Fruit fly (Drosophila melanogaster) whole organism, embryonic: Measurements from ENCODE around the gene P58IPK.

ENCODE experiments used
- Asciz ChIP-seq: fragments of 200-800 bp; sonication (Bioruptor generic); optimal IDR thresholded peaks from 2 replicates; lab custom pipeline; 2017; ENCODE audit warnings: missing biosample characterization, mild to moderate bottlenecking, missing genetic modification characterization, missing genetic modification reagents
- Awh ChIP-seq: fragments of 200-800 bp; sonication (Bioruptor generic); IDR thresholded peaks from 2 replicates; pipeline ENCODE4, ENCODE4 v1.3.6; 2022; ENCODE audit warnings: missing biosample characterization, missing genetic modification characterization
- CG10209 ChIP-seq: fragments of 200-800 bp; sonication (Bioruptor generic); optimal IDR thresholded peaks from 3 replicates; lab custom pipeline; 2017; ENCODE audit warnings: missing biosample characterization, mild to moderate bottlenecking, missing genetic modification characterization, missing genetic modification reagents
- CG10462 ChIP-seq: fragments of 200-800 bp; sonication (Bioruptor generic); optimal IDR thresholded peaks from 2 replicates; lab custom pipeline; 2016; ENCODE audit warnings: missing biosample characterization, missing genetic modification characterization
- CG10565 ChIP-seq: fragments of 200-800 bp; sonication (Bioruptor generic); optimal IDR thresholded peaks from 3 replicates; lab custom pipeline; 2016; ENCODE audit warnings: missing biosample characterization, mild to moderate bottlenecking, missing genetic modification characterization
- CG13296 ChIP-seq: fragments of 200-800 bp; sonication (Bioruptor generic); optimal IDR thresholded peaks from 3 replicates; lab custom pipeline; 2018; ENCODE audit warnings: missing biosample characterization, mild to moderate bottlenecking, missing genetic modification characterization
- CG13424 ChIP-seq: fragments of 200-800 bp; sonication (Bioruptor generic); optimal IDR thresholded peaks from 2 replicates; lab custom pipeline; 2019; ENCODE audit warnings: missing biosample characterization, mild to moderate bottlenecking, missing genetic modification characterization, moderate library complexity
- CG13894 ChIP-seq: fragments of 200-800 bp; sonication (Bioruptor generic); optimal IDR thresholded peaks from 3 replicates; lab custom pipeline; 2018; ENCODE audit warnings: missing biosample characterization, mild to moderate bottlenecking, missing genetic modification characterization, moderate library complexity
- CG14014 ChIP-seq: fragments of 200-800 bp; sonication (Bioruptor generic); IDR thresholded peaks from 2 replicates; pipeline ENCODE4 v1.3.6; 2022; ENCODE audit warnings: missing biosample characterization, missing genetic modification characterization
- CG15073 ChIP-seq: fragments of 200-800 bp; sonication (Bioruptor generic); optimal IDR thresholded peaks from 2 replicates; lab custom pipeline; 2016; ENCODE audit warnings: missing biosample characterization, missing genetic modification characterization
- CG15514 ChIP-seq: fragments of 200-800 bp; sonication (Bioruptor generic); optimal IDR thresholded peaks from 3 replicates; lab custom pipeline; 2017; ENCODE audit warnings: missing biosample characterization, missing genetic modification characterization, mild to moderate bottlenecking, moderate library complexity, missing genetic modification reagents
- CG17186 ChIP-seq: fragments of 200-800 bp; sonication (Bioruptor generic); optimal IDR thresholded peaks from 3 replicates; lab custom pipeline; 2017; ENCODE audit warnings: missing biosample characterization, missing genetic modification reagents, missing genetic modification characterization
- CG18764 ChIP-seq: fragments of 200-800 bp; sonication (Bioruptor generic); optimal IDR thresholded peaks from 3 replicates; lab custom pipeline; 2016; ENCODE audit warnings: missing biosample characterization, missing genetic modification characterization
- CG2129 ChIP-seq: fragments of 200-800 bp; sonication (Bioruptor generic); IDR thresholded peaks from 2 replicates; pipeline ENCODE4 v1.3.6; 2022; ENCODE audit warnings: missing biosample characterization, missing genetic modification characterization; ENCODE audit not compliant: partially characterized antibody
- CG30431 ChIP-seq: fragments of 200-800 bp; sonication (Bioruptor generic); optimal IDR thresholded peaks from 2 replicates; lab custom pipeline; 2017; ENCODE audit warnings: missing biosample characterization, missing genetic modification characterization
- CG3065 ChIP-seq: fragments of 200-800 bp; sonication (Bioruptor generic); optimal IDR thresholded peaks from 2 replicates; lab custom pipeline; 2016; ENCODE audit warnings: missing biosample characterization, missing genetic modification characterization
- CG32767 ChIP-seq: fragments of 200-800 bp; sonication (Bioruptor generic); IDR thresholded peaks from 2 replicates; pipeline ENCODE4 v1.3.6; 2022; ENCODE audit warnings: missing biosample characterization, missing genetic modification characterization
- CG34422 ChIP-seq: fragments of 200-800 bp; sonication (Bioruptor generic); IDR thresholded peaks from 3 replicates; pipeline ENCODE4 v1.3.6; 2022; ENCODE audit warnings: missing biosample characterization, missing genetic modification characterization
- CG4424 ChIP-seq: fragments of 200-800 bp; sonication (Bioruptor generic); optimal IDR thresholded peaks from 3 replicates; lab custom pipeline; 2016; ENCODE audit warnings: missing biosample characterization, missing genetic modification characterization
- CG6175 ChIP-seq: fragments of 200-800 bp; sonication (Bioruptor generic); IDR thresholded peaks from 3 replicates; pipeline ENCODE4 v1.3.6; 2022; ENCODE audit warnings: missing biosample characterization, missing genetic modification characterization
- CG6254 ChIP-seq: fragments of 200-800 bp; sonication (Bioruptor generic); optimal IDR thresholded peaks from 3 replicates; lab custom pipeline; 2017; ENCODE audit warnings: mild to moderate bottlenecking, missing biosample characterization, missing genetic modification reagents, missing genetic modification characterization
- CG7786 ChIP-seq: fragments of 200-800 bp; sonication (Bioruptor generic); optimal IDR thresholded peaks from 2 replicates; lab custom pipeline; 2016; ENCODE audit warnings: missing biosample characterization, missing genetic modification characterization
- CG7987 ChIP-seq: fragments of 200-800 bp; sonication (Bioruptor generic); optimal IDR thresholded peaks from 2 replicates; lab custom pipeline; 2018; ENCODE audit warnings: missing biosample characterization, mild to moderate bottlenecking, missing genetic modification characterization, moderate library complexity
- CG8478 ChIP-seq: fragments of >200 bp; optimal IDR thresholded peaks from 2 replicates; lab custom pipeline; 2018
- CG9727 ChIP-seq: fragments of 200-800 bp; sonication (Bioruptor generic); optimal IDR thresholded peaks from 3 replicates; lab custom pipeline; 2017; ENCODE audit warnings: missing biosample characterization, mild to moderate bottlenecking, missing genetic modification characterization
- CrebB ChIP-seq: fragments of 200-800 bp; sonication (Bioruptor generic); optimal IDR thresholded peaks from 3 replicates; lab custom pipeline; 2018; ENCODE audit warnings: missing biosample characterization, mild to moderate bottlenecking, missing genetic modification characterization
- Dbx ChIP-seq: fragments of 200-800 bp; sonication (Bioruptor generic); IDR thresholded peaks from 3 replicates; pipeline ENCODE4 v1.3.6; 2022; ENCODE audit warnings: missing biosample characterization, missing genetic modification characterization
- Deaf1 ChIP-seq: fragments of 200-800 bp; optimal IDR thresholded peaks from 3 replicates; lab custom pipeline; 2019; ENCODE audit warnings: missing biosample characterization, mild to moderate bottlenecking, missing genetic modification characterization, moderate library complexity
- Eip74EF ChIP-seq, 2 experiments: fragments of 200-800 bp in 1 of 2; fragments of >200 bp in 1 of 2; sonication (Bioruptor generic) in 1 of 2; optimal IDR thresholded peaks; 2 replicates each; lab custom pipeline; 2017 to 2019; ENCODE audit warnings: missing biosample characterization in 2 of 2, missing genetic modification characterization in 2 of 2, mild to moderate bottlenecking in 1 of 2, moderate library complexity in 1 of 2
- Gsc ChIP-seq: fragments of 200-800 bp; sonication (Bioruptor generic); IDR thresholded peaks from 2 replicates; pipeline ENCODE4 v1.3.6; 2022; ENCODE audit warnings: missing biosample characterization, missing genetic modification characterization
- Hand ChIP-seq: fragments of 200-800 bp; sonication (Bioruptor generic); optimal IDR thresholded peaks from 2 replicates; lab custom pipeline; 2017; ENCODE audit warnings: mild to moderate bottlenecking, missing biosample characterization, missing genetic modification reagents, missing genetic modification characterization
- HmgZ ChIP-seq: fragments of 200-800 bp; sonication (Bioruptor generic); optimal IDR thresholded peaks from 2 replicates; lab custom pipeline; 2018; ENCODE audit warnings: missing biosample characterization, mild to moderate bottlenecking, missing genetic modification characterization
- MESR4 ChIP-seq: fragments of 200-800 bp; sonication (Bioruptor generic); optimal IDR thresholded peaks from 2 replicates; lab custom pipeline; 2018; ENCODE audit warnings: missing biosample characterization, mild to moderate bottlenecking, missing genetic modification characterization, moderate library complexity
- Ptx1 ChIP-seq: fragments of 200-800 bp; sonication (Bioruptor generic); IDR thresholded peaks from 2 replicates; pipeline ENCODE4 v1.3.6; 2022; ENCODE audit warnings: missing biosample characterization, missing genetic modification characterization
- en ChIP-seq: fragments of 200-800 bp; sonication (Bioruptor generic); optimal IDR thresholded peaks from 2 replicates; lab custom pipeline; 2016; ENCODE audit warnings: missing biosample characterization, missing genetic modification characterization
- exex ChIP-seq: fragments of 200-800 bp; sonication (Bioruptor generic); optimal IDR thresholded peaks from 4 replicates; lab custom pipeline; 2018; ENCODE audit warnings: missing biosample characterization, mild to moderate bottlenecking, missing genetic modification characterization, moderate library complexity
- grau ChIP-seq: fragments of 200-800 bp; optimal IDR thresholded peaks from 3 replicates; lab custom pipeline; 2019; ENCODE audit warnings: missing biosample characterization, mild to moderate bottlenecking, missing genetic modification characterization, moderate library complexity
- hb ChIP-seq: fragments of 200-800 bp; sonication (Bioruptor generic); IDR thresholded peaks from 3 replicates; pipeline ENCODE4 v1.3.6; 2022; ENCODE audit warnings: missing biosample characterization, missing genetic modification characterization; ENCODE audit not compliant: partially characterized antibody
- kah ChIP-seq: fragments of 200-800 bp; sonication (Bioruptor generic); optimal IDR thresholded peaks from 2 replicates; lab custom pipeline; 2018; ENCODE audit warnings: missing biosample characterization, mild to moderate bottlenecking, missing genetic modification characterization
- p53 ChIP-seq: fragments of 200-800 bp; sonication (Bioruptor generic); optimal IDR thresholded peaks from 2 replicates; lab custom pipeline; 2016; ENCODE audit warnings: missing biosample characterization, missing genetic modification characterization
- pho ChIP-seq: fragments of 200-800 bp; sonication (Bioruptor generic); optimal IDR thresholded peaks from 2 replicates; lab custom pipeline; 2016; ENCODE audit warnings: missing biosample characterization, missing genetic modification characterization
- ranshi ChIP-seq: fragments of 200-800 bp; sonication (Bioruptor generic); IDR thresholded peaks from 2 replicates; pipeline ENCODE4 v1.3.6; 2022; ENCODE audit warnings: missing biosample characterization, missing genetic modification characterization
- schlank ChIP-seq: fragments of 200-800 bp; sonication (Bioruptor generic); optimal IDR thresholded peaks from 2 replicates; lab custom pipeline; 2018; ENCODE audit warnings: missing biosample characterization, mild to moderate bottlenecking, missing genetic modification characterization
- sim ChIP-seq: fragments of 200-800 bp; sonication (Bioruptor generic); IDR thresholded peaks from 2 replicates; pipeline ENCODE4 v1.3.6; 2022; ENCODE audit warnings: missing biosample characterization, missing genetic modification characterization
- slp2 ChIP-seq: fragments of 200-800 bp; sonication (Bioruptor generic); optimal IDR thresholded peaks from 2 replicates; lab custom pipeline; 2016; ENCODE audit warnings: missing biosample characterization, missing genetic modification characterization
- sob ChIP-seq: fragments of 200-800 bp; sonication (Bioruptor generic); IDR thresholded peaks from 2 replicates; pipeline ENCODE4 v1.3.6; 2022; ENCODE audit warnings: missing biosample characterization, missing genetic modification characterization
- stwl ChIP-seq: fragments of 200-800 bp; sonication (Bioruptor generic); optimal IDR thresholded peaks from 3 replicates; lab custom pipeline; 2018; ENCODE audit warnings: missing biosample characterization, mild to moderate bottlenecking, missing genetic modification characterization, moderate library complexity
- tgo ChIP-seq: fragments of 200-800 bp; sonication (Bioruptor generic); IDR thresholded peaks from 3 replicates; pipeline ENCODE4 v1.3.6; 2022; ENCODE audit warnings: missing biosample characterization, missing genetic modification characterization
- trh ChIP-seq: fragments of 200-800 bp; sonication (Bioruptor generic); optimal IDR thresholded peaks from 2 replicates; lab custom pipeline; 2016; ENCODE audit warnings: missing biosample characterization, missing genetic modification characterization

The P58IPK gene

DNA sequence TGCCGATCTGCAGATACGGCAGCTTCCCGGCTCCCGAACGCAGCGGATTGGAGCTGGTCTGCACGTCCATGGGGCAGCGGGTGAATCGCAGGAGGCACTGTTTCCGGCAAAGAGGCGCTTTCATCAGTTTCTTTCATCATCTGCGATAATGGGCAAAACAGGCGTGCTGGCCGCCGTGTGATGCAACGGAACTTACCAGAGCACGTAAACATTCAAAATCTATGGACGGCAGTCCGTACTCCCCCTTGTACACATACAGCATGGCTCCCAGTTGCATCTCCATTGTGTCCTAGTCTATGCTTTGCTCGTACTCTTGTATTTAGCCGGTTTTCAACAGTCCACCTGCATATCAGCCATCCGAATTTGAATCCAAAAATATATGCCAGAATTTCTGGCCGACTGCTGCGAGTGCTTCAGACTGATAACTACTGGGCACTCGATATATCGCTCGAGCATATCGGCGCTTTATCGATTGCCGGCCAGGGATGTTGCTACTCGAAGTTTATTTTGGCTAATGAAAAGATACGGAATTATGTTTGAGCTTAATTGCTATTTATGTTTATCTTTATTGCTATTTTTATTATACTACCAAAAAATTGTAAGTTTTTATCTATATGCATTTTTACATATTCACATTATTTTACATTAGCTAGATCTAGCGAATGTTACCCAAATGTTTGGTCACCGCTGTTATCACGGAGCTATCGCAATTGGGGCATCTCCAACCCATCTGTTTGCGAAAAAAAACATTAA, 23.3 kb upstream of the P58IPK start, which contains the start of the genes CG9393 and Vps45 (continued):
- no peak for TF ChIP-seq CG32767 (GFP tag; lab: Robert Waterston, UW)
- TF ChIP-seq Eip74EF (GFP tag; optimal IDR thresholded peaks at IDR 0.05; lab: Kevin White, UChicago): no peak
- peak; percentile 37 for TF ChIP-seq CG10462
- no peak for TF ChIP-seq CG30431
- no peak for TF ChIP-seq Hand (GFP tag; lab: Kevin White, UChicago)
- peak; percentile 53 for TF ChIP-seq stwl
- TF ChIP-seq MESR4 (GFP tag; lab: Kevin White, UChicago): peak; percentile 34
- TF ChIP-seq CG34422 (GFP tag; lab: Robert Waterston, UW): no peak; the same call in 2 of the 3 replicates
- no peak for TF ChIP-seq CG10565
- no peak; the same call in 1 of the 2 replicates for TF ChIP-seq CG14014 (GFP tag; lab: Robert Waterston, UW)
- peak; percentile 16 for TF ChIP-seq trh (GFP tag; lab: Kevin White, UChicago)
- no peak for TF ChIP-seq CrebB
- TF ChIP-seq CG13894 (tag; lab: Kevin White, UChicago): no peak
- TF ChIP-seq slp2 (GFP tag; lab: Kevin White, UChicago): no peak
- TF ChIP-seq CG7786 (GFP tag; lab: Kevin White, UChicago): peak; percentile 57
- TF ChIP-seq CG8478 (lab: Kevin White, UChicago): no peak
- no peak for TF ChIP-seq CG6175
- TF ChIP-seq Dbx (GFP tag; lab: Robert Waterston, UW): peak; percentile 80
- TF ChIP-seq pho (GFP tag; lab: Kevin White, UChicago): peak; percentile 81
- TF ChIP-seq CG17186: peak; percentile 60
- TF ChIP-seq kah (GFP tag; lab: Kevin White, UChicago): no peak
- TF ChIP-seq CG10209: peak; percentile 24
- TF ChIP-seq p53: no peak
- TF ChIP-seq CG15073 (GFP tag; lab: Kevin White, UChicago): no peak
- TF ChIP-seq en (GFP tag; lab: Kevin White, UChicago): no peak
- TF ChIP-seq Deaf1 (tag; lab: Kevin White, UChicago): no peak
- TF ChIP-seq CG9727 (GFP tag; lab: Kevin White, UChicago): peak; percentile 67
- peak; percentile 58 for TF ChIP-seq Ptx1 (GFP tag; lab: Robert Waterston, UW)
- TF ChIP-seq CG15514 (GFP tag; lab: Kevin White, UChicago): peak; percentile 67
- peak; percentile 66 for TF ChIP-seq CG4424 (GFP tag; lab: Kevin White, UChicago)
- TF ChIP-seq Awh: peak; percentile 6; the same call in 1 of the 2 replicates
- peak; percentile 66 for TF ChIP-seq grau (tag; lab: Kevin White, UChicago)
- peak; percentile 93 for TF ChIP-seq hb (GFP tag; lab: Robert Waterston, UW)
- TF ChIP-seq exex (tag; lab: Kevin White, UChicago): peak; percentile 46
- peak; percentile 75 for TF ChIP-seq CG2129 (GFP tag; lab: Robert Waterston, UW)
- TF ChIP-seq sim (GFP tag; lab: Robert Waterston, UW): no peak
- TF ChIP-seq ranshi (GFP tag; lab: Robert Waterston, UW): peak; percentile 36; the same call in 1 of the 2 replicates
- TF ChIP-seq CG18764 (GFP tag; lab: Kevin White, UChicago): peak; percentile 33
- peak; percentile 48; the same call in 1 of the 3 replicates for TF ChIP-seq tgo
- no peak for TF ChIP-seq CG13296
- TF ChIP-seq HmgZ (tag; lab: Kevin White, UChicago): peak; percentile 75
- TF ChIP-seq Gsc (GFP tag; lab: Robert Waterston, UW): no peak
- TF ChIP-seq CG3065 (GFP tag; lab: Kevin White, UChicago): peak; percentile 48
- no peak for TF ChIP-seq Asciz (GFP tag; lab: Kevin White, UChicago)
- no peak for TF ChIP-seq CG6254 (GFP tag; lab: Kevin White, UChicago)
- TF ChIP-seq sob (GFP tag; lab: Robert Waterston, UW): peak; percentile 71; the same call in 1 of the 2 replicates
- no peak for TF ChIP-seq schlank (tag; lab: Kevin White, UChicago)
- TF ChIP-seq CG7987 (GFP tag; lab: Kevin White, UChicago): no peak
- peak; percentile 74 for TF ChIP-seq CG13424 (tag; lab: Kevin White, UChicago)
